Worm (Caenorhabditis elegans) whole organism, young adult: ENCODE results near the gene srw-77.

Experiments used
- B0035.1 ChIP-seq: sonication (generic microtip); optimal IDR thresholded peaks from 2 replicates; lab custom pipeline; 2016; ENCODE audit warnings: missing genetic modification characterization, mild to moderate bottlenecking, missing compliant biosample characterization, missing genotype, missing genetic modification reagents
- B0261.1 ChIP-seq: sonication (generic microtip); optimal IDR thresholded peaks from 2 replicates; lab custom pipeline; 2016; ENCODE audit warnings: mild to moderate bottlenecking, missing genetic modification characterization, moderate library complexity, missing compliant biosample characterization
- D2030.7 ChIP-seq: fragments of 200-800 bp; sonication (Bioruptor generic); IDR thresholded peaks from 2 replicates; pipeline ENCODE4 v1.3.6; 2022; ENCODE audit warnings: missing genetic modification reagents, missing genetic modification characterization, missing compliant biosample characterization
- F23B12.7 ChIP-seq: sonication (generic microtip); optimal IDR thresholded peaks from 2 replicates; lab custom pipeline; 2017; ENCODE audit warnings: missing genetic modification characterization, mild to moderate bottlenecking, missing compliant biosample characterization, antibody characterized with exemption, moderate library complexity; ENCODE audit not compliant: insufficient read depth
- F55B11.4 ChIP-seq: sonication (generic microtip); optimal IDR thresholded peaks from 2 replicates; lab custom pipeline; 2016; ENCODE audit warnings: missing compliant biosample characterization, missing genetic modification characterization, borderline replicate concordance; ENCODE audit not compliant: insufficient read depth
- F57C9.4 ChIP-seq: sonication (generic microtip); optimal IDR thresholded peaks from 2 replicates; lab custom pipeline; 2017; ENCODE audit warnings: mild to moderate bottlenecking, missing genetic modification characterization, missing compliant biosample characterization
- K12H6.12 ChIP-seq: fragments of 200-800 bp; sonication (Bioruptor generic); optimal IDR thresholded peaks from 2 replicates; lab custom pipeline; 2018; ENCODE audit warnings: mild to moderate bottlenecking, missing genetic modification characterization, missing compliant biosample characterization
- T07F8.4 ChIP-seq: sonication (generic microtip); optimal IDR thresholded peaks from 2 replicates; lab custom pipeline; 2016; ENCODE audit warnings: mild to moderate bottlenecking, missing genetic modification characterization, moderate library complexity, missing compliant biosample characterization
- T26A5.8 ChIP-seq: sonication (generic microtip); optimal IDR thresholded peaks from 2 replicates; lab custom pipeline; 2016; ENCODE audit warnings: missing genetic modification characterization, missing compliant biosample characterization
- Y56A3A.18 ChIP-seq: fragments of 200-800 bp; sonication (Bioruptor generic); IDR thresholded peaks from 2 replicates; pipeline ENCODE4 v1.3.6; 2022; ENCODE audit warnings: missing genetic modification reagents, missing genetic modification characterization, missing compliant biosample characterization
- aptf-2 ChIP-seq: fragments of 200-800 bp; sonication (Bioruptor generic); conservative IDR thresholded peaks from 2 replicates; pipeline ENCODE4 v1.3.6; 2022; ENCODE audit warnings: missing genetic modification reagents, missing genetic modification characterization, missing compliant biosample characterization
- aptf-3 ChIP-seq: fragments of 200-800 bp; sonication (Bioruptor generic); IDR thresholded peaks from 2 replicates; pipeline ENCODE4 v1.3.6; 2022; ENCODE audit warnings: missing genetic modification characterization, missing compliant biosample characterization
- bed-2 ChIP-seq: fragments of 200-800 bp; sonication (Bioruptor generic); IDR thresholded peaks from 2 replicates; pipeline ENCODE4 v1.3.6; 2022; ENCODE audit warnings: missing genetic modification reagents, missing genetic modification characterization, missing compliant biosample characterization
- ceh-58 ChIP-seq: fragments of 200-800 bp; sonication (Bioruptor generic); IDR thresholded peaks from 2 replicates; pipeline ENCODE4 v1.3.6; 2022; ENCODE audit warnings: missing genetic modification characterization, missing compliant biosample characterization
- ceh-79 ChIP-seq: sonication (generic microtip); optimal IDR thresholded peaks from 2 replicates; lab custom pipeline; 2017; ENCODE audit warnings: mild to moderate bottlenecking, missing genetic modification characterization, missing compliant biosample characterization
- ceh-91 ChIP-seq: fragments of 200-800 bp; sonication (Bioruptor generic); IDR thresholded peaks from 2 replicates; pipeline ENCODE4 v1.3.6; 2022; ENCODE audit warnings: missing genetic modification reagents, missing genetic modification characterization, missing compliant biosample characterization
- die-1 ChIP-seq: sonication (generic microtip); optimal IDR thresholded peaks from 2 replicates; lab custom pipeline; 2016; ENCODE audit warnings: missing genotype, mild to moderate bottlenecking, missing genetic modification characterization, missing compliant biosample characterization
- dox-1 ChIP-seq: fragments of 200-800 bp; sonication (Bioruptor generic); IDR thresholded peaks from 2 replicates; pipeline ENCODE4 v1.3.6; 2022; ENCODE audit warnings: missing genetic modification reagents, missing genetic modification characterization, missing compliant biosample characterization
- egrh-3 ChIP-seq: fragments of 200-800 bp; sonication (Bioruptor generic); IDR thresholded peaks from 2 replicates; pipeline ENCODE4 v1.3.6; 2022; ENCODE audit warnings: missing genetic modification reagents, missing genetic modification characterization, missing compliant biosample characterization
- fkh-3 ChIP-seq: sonication (generic microtip); optimal IDR thresholded peaks from 2 replicates; lab custom pipeline; 2016; ENCODE audit warnings: mild to moderate bottlenecking, missing genetic modification characterization, missing compliant biosample characterization
- him-1 ChIP-seq: sonication (generic microtip); optimal IDR thresholded peaks from 2 replicates; lab custom pipeline; 2016; ENCODE audit warnings: missing genotype, missing genetic modification reagents, missing genetic modification characterization, missing compliant biosample characterization
- hrde-1 ChIP-seq: sonication (generic microtip); optimal IDR thresholded peaks from 2 replicates; lab custom pipeline; 2016; ENCODE audit warnings: missing genetic modification characterization, mild to moderate bottlenecking, missing compliant biosample characterization, moderate library complexity, missing genotype, missing genetic modification reagents, borderline replicate concordance
- lsl-1 ChIP-seq: fragments of 200-800 bp; sonication (Bioruptor generic); optimal IDR thresholded peaks from 2 replicates; lab custom pipeline; 2018; ENCODE audit warnings: mild to moderate bottlenecking, missing genetic modification characterization, moderate library complexity, missing compliant biosample characterization
- madf-8 ChIP-seq: fragments of 200-800 bp; sonication (Bioruptor generic); conservative IDR thresholded peaks from 2 replicates; pipeline ENCODE4 v1.3.6; 2022; ENCODE audit warnings: missing genetic modification reagents, missing genetic modification characterization, missing compliant biosample characterization
- mxl-1 ChIP-seq: sonication (generic microtip); optimal IDR thresholded peaks from 2 replicates; lab custom pipeline; 2016; ENCODE audit warnings: missing genetic modification characterization, missing compliant biosample characterization
- nfyb-1 ChIP-seq: fragments of 200-800 bp; sonication (Bioruptor generic); IDR thresholded peaks from 2 replicates; pipeline ENCODE4 v1.3.6; 2022; ENCODE audit warnings: missing genetic modification reagents, missing genetic modification characterization, missing compliant biosample characterization
- nhr-120 ChIP-seq: fragments of 200-800 bp; sonication (Bioruptor generic); IDR thresholded peaks from 2 replicates; pipeline ENCODE4 v1.3.6; 2022; ENCODE audit warnings: missing genetic modification characterization, missing compliant biosample characterization
- pbrm-1 ChIP-seq: fragments of 200-800 bp; sonication (Bioruptor generic); IDR thresholded peaks from 2 replicates; pipeline ENCODE4 v1.3.6; 2022; ENCODE audit warnings: missing genetic modification reagents, missing genetic modification characterization, missing compliant biosample characterization
- rcor-1 ChIP-seq: fragments of 200-800 bp; sonication (Bioruptor generic); IDR thresholded peaks from 2 replicates; pipeline ENCODE4 v1.3.6; 2022; ENCODE audit warnings: missing genetic modification reagents, missing genetic modification characterization, missing compliant biosample characterization
- snpc-4 ChIP-seq, 5 experiments: fragments of 150-350 bp in 1 of 5; sonication (generic microtip) in 4 of 5; optimal IDR thresholded peaks; 2 replicates each; lab custom pipeline; 2014 to 2018; ENCODE audit warnings: missing genetic modification characterization in 5 of 5, missing biosample characterization in 3 of 5, antibody characterized with exemption in 2 of 5, mild to moderate bottlenecking in 2 of 5, missing compliant biosample characterization in 2 of 5, missing genotype in 2 of 5, moderate library complexity in 2 of 5, missing genetic modification reagents in 1 of 5
- sptf-2 ChIP-seq: fragments of 200-800 bp; sonication (Bioruptor generic); optimal IDR thresholded peaks from 2 replicates; lab custom pipeline; 2018; ENCODE audit warnings: mild to moderate bottlenecking, missing genetic modification characterization, missing compliant biosample characterization
- tlf-1 ChIP-seq: fragments of 200-800 bp; sonication (Bioruptor generic); optimal IDR thresholded peaks from 2 replicates; lab custom pipeline; 2018; ENCODE audit warnings: mild to moderate bottlenecking, missing genetic modification characterization, missing compliant biosample characterization
- unc-130 ChIP-seq: sonication (generic microtip); optimal IDR thresholded peaks from 2 replicates; lab custom pipeline; 2016; ENCODE audit warnings: missing genetic modification reagents, missing genetic modification characterization, missing compliant biosample characterization
- xnd-1 ChIP-seq: sonication (generic microtip); optimal IDR thresholded peaks from 2 replicates; lab custom pipeline; 2016; ENCODE audit warnings: missing genotype, missing genetic modification reagents, missing genetic modification characterization, missing compliant biosample characterization
- ztf-26 ChIP-seq: sonication (generic microtip); optimal IDR thresholded peaks from 2 replicates; lab custom pipeline; 2017; ENCODE audit warnings: missing genetic modification characterization, missing compliant biosample characterization
- ztf-3 ChIP-seq: fragments of 200-800 bp; sonication (Bioruptor generic); optimal IDR thresholded peaks from 2 replicates; lab custom pipeline; 2018; ENCODE audit warnings: mild to moderate bottlenecking, missing genetic modification characterization, missing compliant biosample characterization

srw-77 gene

ce11 chrV:16683359-16683758 lies 39.9 kb upstream of the srw-77 start:
- TF ChIP-seq bed-2 (GFP tag; lab: Robert Waterston, UW) (no peak), ceh-91 (GFP tag; lab: Robert Waterston, UW) (no peak), F57C9.4 (tag; lab: Kevin White, UChicago) (no peak)

ce11 chrV:16682886-16683285 lies 39.4 kb upstream of the srw-77 start, which contains the start of gene srw-36:
srw-36 (plus strand) TSS chrV:16683186.
- no peak for TF ChIP-seq K12H6.12 (tag; lab: Kevin White, UChicago)
- TF ChIP-seq egrh-3 (GFP tag; lab: Robert Waterston, UW): no peak
- no peak for TF ChIP-seq ztf-26 (tag; lab: Kevin White, UChicago)
- TF ChIP-seq fkh-3 (tag; lab: Kevin White, UChicago): no peak
- TF ChIP-seq madf-8 (GFP tag; lab: Robert Waterston, UW): no peak
- TF ChIP-seq ceh-91 (GFP tag; lab: Robert Waterston, UW): no peak
- no peak for TF ChIP-seq B0261.1 (tag; lab: Kevin White, UChicago)
- TF ChIP-seq snpc-4 (GFP tag; optimal IDR thresholded peaks at IDR 0.05; lab: Kevin White, UChicago): no peak
- no peak for TF ChIP-seq snpc-4 (tag; optimal IDR thresholded peaks at IDR 0.05; lab: Kevin White, UChicago)
- no peak for TF ChIP-seq ceh-79 (tag; lab: Kevin White, UChicago)
- TF ChIP-seq Y56A3A.18 (GFP tag; lab: Robert Waterston, UW): no peak

ce11 chrV:16679981-16680380 lies 36.5 kb upstream of the srw-77 start, which contains the start of gene srw-44:
srw-44 (plus strand) TSS chrV:16680281.
- no peak for TF ChIP-seq dox-1 (GFP tag; lab: Robert Waterston, UW)
- no peak for TF ChIP-seq hrde-1 (tag; lab: Kevin White, UChicago)
- no peak for TF ChIP-seq pbrm-1
- no peak for TF ChIP-seq aptf-2 (GFP tag; lab: Robert Waterston, UW)
- no peak for TF ChIP-seq T26A5.8 (tag; lab: Kevin White, UChicago)
- no peak for TF ChIP-seq ztf-3 (GFP tag; lab: Kevin White, UChicago)
- TF ChIP-seq die-1 (tag; lab: Kevin White, UChicago): no peak
- TF ChIP-seq bed-2 (GFP tag; lab: Robert Waterston, UW): no peak
- TF ChIP-seq nhr-120 (GFP tag; lab: Robert Waterston, UW): no peak
- no peak for TF ChIP-seq F57C9.4 (tag; lab: Kevin White, UChicago)
- TF ChIP-seq him-1 (tag; lab: Kevin White, UChicago): no peak
- no peak for TF ChIP-seq madf-8 (GFP tag; lab: Robert Waterston, UW)
- no peak for TF ChIP-seq nfyb-1
- no peak for TF ChIP-seq B0035.1
- no peak for TF ChIP-seq tlf-1 (GFP tag; lab: Kevin White, UChicago)
- TF ChIP-seq sptf-2 (GFP tag; lab: Kevin White, UChicago): no peak
- no peak for TF ChIP-seq lsl-1 (GFP tag; lab: Kevin White, UChicago)
- no peak for TF ChIP-seq mxl-1 (tag; lab: Kevin White, UChicago)

ce11 chrV:16679237-16679636 lies 35.8 kb upstream of the srw-77 start, which contains the start of gene srz-103:
srz-103 (minus strand) TSS chrV:16679337.
- TF ChIP-seq F55B11.4 (tag; lab: Kevin White, UChicago) (no peak), Y56A3A.18 (GFP tag; lab: Robert Waterston, UW) (no peak), T07F8.4 (no peak), egrh-3 (GFP tag; lab: Robert Waterston, UW) (no peak), B0261.1 (tag; lab: Kevin White, UChicago) (no peak), D2030.7 (GFP tag; lab: Robert Waterston, UW) (no peak), rcor-1 (no peak), xnd-1 (tag; lab: Kevin White, UChicago) (no peak), aptf-3 (GFP tag; lab: Robert Waterston, UW) (no peak), ceh-58 (GFP tag; lab: Robert Waterston, UW) (no peak), unc-130 (GFP tag; lab: Kevin White, UChicago) (no peak), F23B12.7 (tag; lab: Kevin White, UChicago) (no peak)
